Fruit fly (Drosophila melanogaster) whole organism, embryonic: Measurements from ENCODE around the gene CG33695.

Source experiments
- Abd-B ChIP-seq: fragments of 200-800 bp; sonication (Bioruptor generic); optimal IDR thresholded peaks from 2 replicates; lab custom pipeline; 2018; ENCODE audit warnings: missing biosample characterization, mild to moderate bottlenecking, missing genetic modification characterization, moderate library complexity
- Atf6 ChIP-seq: fragments of 200-800 bp; sonication (Bioruptor generic); IDR thresholded peaks from 2 replicates; pipeline ENCODE4 v1.3.6; 2022; ENCODE audit warnings: missing biosample characterization, missing genetic modification characterization
- BtbVII ChIP-seq: fragments of 200-800 bp; sonication (Bioruptor generic); optimal IDR thresholded peaks from 3 replicates; lab custom pipeline; 2017; ENCODE audit warnings: missing biosample characterization, mild to moderate bottlenecking, missing genetic modification characterization
- CG1024 ChIP-seq: fragments of 200-800 bp; sonication (Bioruptor generic); IDR thresholded peaks from 2 replicates; pipeline ENCODE4 v1.3.6; 2022; ENCODE audit warnings: missing biosample characterization, missing genetic modification characterization
- CG10321 ChIP-seq: fragments of 200-800 bp; sonication (Bioruptor generic); IDR thresholded peaks from 2 replicates; pipeline ENCODE4 v1.3.6; 2022; ENCODE audit warnings: missing biosample characterization, missing genetic modification characterization
- CG10543 ChIP-seq: fragments of 200-800 bp; sonication (Bioruptor generic); optimal IDR thresholded peaks from 3 replicates; lab custom pipeline; 2017; ENCODE audit warnings: missing biosample characterization, mild to moderate bottlenecking, missing genetic modification characterization, moderate library complexity
- CG12236 ChIP-seq: fragments of 200-800 bp; sonication (Bioruptor generic); optimal IDR thresholded peaks from 2 replicates; lab custom pipeline; 2016; ENCODE audit warnings: missing biosample characterization, missing genetic modification characterization
- CG12391 ChIP-seq: fragments of 200-800 bp; sonication (Bioruptor generic); optimal IDR thresholded peaks from 3 replicates; lab custom pipeline; 2018; ENCODE audit warnings: missing biosample characterization, mild to moderate bottlenecking, missing genetic modification characterization, moderate library complexity
- CG12744 ChIP-seq: fragments of 200-800 bp; sonication (Bioruptor generic); optimal IDR thresholded peaks from 2 replicates; lab custom pipeline; 2016; ENCODE audit warnings: missing biosample characterization, missing genetic modification characterization
- CG13296 ChIP-seq: fragments of 200-800 bp; sonication (Bioruptor generic); optimal IDR thresholded peaks from 3 replicates; lab custom pipeline; 2018; ENCODE audit warnings: missing biosample characterization, mild to moderate bottlenecking, missing genetic modification characterization
- CG1529 ChIP-seq: fragments of 200-800 bp; sonication (Bioruptor generic); optimal IDR thresholded peaks from 3 replicates; lab custom pipeline; 2018; ENCODE audit warnings: missing biosample characterization, missing genetic modification characterization
- CG15479 ChIP-seq: fragments of 200-800 bp; sonication (Bioruptor generic); optimal IDR thresholded peaks from 3 replicates; lab custom pipeline; 2019; ENCODE audit warnings: missing biosample characterization, mild to moderate bottlenecking, missing genetic modification characterization, moderate library complexity
- CG15696 ChIP-seq: fragments of 200-800 bp; sonication (Bioruptor generic); optimal IDR thresholded peaks from 2 replicates; lab custom pipeline; 2019; ENCODE audit warnings: missing biosample characterization, mild to moderate bottlenecking, missing genetic modification characterization, moderate library complexity
- CG16813 ChIP-seq: fragments of 200-800 bp; sonication (Bioruptor generic); IDR thresholded peaks from 3 replicates; pipeline ENCODE4 v1.3.6; 2022; ENCODE audit warnings: missing biosample characterization, missing genetic modification characterization; ENCODE audit not compliant: partially characterized antibody
- CG1792 ChIP-seq: fragments of 200-800 bp; sonication (Bioruptor generic); optimal IDR thresholded peaks from 2 replicates; lab custom pipeline; 2016; ENCODE audit warnings: missing biosample characterization, missing genetic modification characterization
- CG1832 ChIP-seq: fragments of 200-800 bp; sonication (Bioruptor generic); optimal IDR thresholded peaks from 2 replicates; lab custom pipeline; 2017; ENCODE audit warnings: missing biosample characterization, mild to moderate bottlenecking, missing genetic modification characterization, inconsistent platforms
- CG2889 ChIP-seq: fragments of 200-800 bp; sonication (Bioruptor generic); IDR thresholded peaks from 3 replicates; pipeline ENCODE4 v1.3.6; 2022; ENCODE audit warnings: missing biosample characterization, missing genetic modification characterization
- CG32772 ChIP-seq: fragments of 200-800 bp; sonication (Bioruptor generic); IDR thresholded peaks from 2 replicates; pipeline ENCODE4 v1.3.6; 2022; ENCODE audit warnings: missing biosample characterization, missing genetic modification characterization
- CG3995 ChIP-seq: fragments of 200-800 bp; sonication (Bioruptor generic); optimal IDR thresholded peaks from 3 replicates; lab custom pipeline; 2016; ENCODE audit warnings: missing biosample characterization, missing genetic modification characterization
- CG4282 ChIP-seq: fragments of 200-800 bp; sonication (Bioruptor generic); optimal IDR thresholded peaks from 2 replicates; lab custom pipeline; 2016; ENCODE audit warnings: missing biosample characterization, missing genetic modification characterization
- CG4328 ChIP-seq: fragments of 200-800 bp; sonication (Bioruptor generic); optimal IDR thresholded peaks from 3 replicates; lab custom pipeline; 2017; ENCODE audit warnings: missing biosample characterization, missing genetic modification reagents, missing genetic modification characterization
- CG4404 ChIP-seq: fragments of 200-800 bp; sonication (Bioruptor generic); IDR thresholded peaks from 2 replicates; pipeline ENCODE4 v1.3.6; 2022; ENCODE audit warnings: missing biosample characterization, missing genetic modification characterization
- CG5180 ChIP-seq: fragments of 200-800 bp; sonication (Bioruptor generic); optimal IDR thresholded peaks from 3 replicates; lab custom pipeline; 2017; ENCODE audit warnings: missing biosample characterization, missing genetic modification characterization, mild to moderate bottlenecking, moderate library complexity, missing genetic modification reagents
- CG6765 ChIP-seq: fragments of 200-800 bp; sonication (Bioruptor generic); optimal IDR thresholded peaks from 3 replicates; lab custom pipeline; 2017; ENCODE audit warnings: missing biosample characterization, mild to moderate bottlenecking, missing genetic modification characterization
- CG7556 ChIP-seq: fragments of 200-800 bp; sonication (Bioruptor generic); optimal IDR thresholded peaks from 2 replicates; lab custom pipeline; 2017; ENCODE audit warnings: missing biosample characterization, mild to moderate bottlenecking, missing genetic modification characterization
- Dad ChIP-seq: fragments of 200-800 bp; sonication (Bioruptor generic); optimal IDR thresholded peaks from 3 replicates; lab custom pipeline; 2016; ENCODE audit warnings: missing biosample characterization, missing genetic modification characterization
- Dek ChIP-seq: fragments of 200-800 bp; sonication (Bioruptor generic); optimal IDR thresholded peaks from 3 replicates; lab custom pipeline; 2019; ENCODE audit warnings: missing biosample characterization, mild to moderate bottlenecking, missing genetic modification characterization, moderate library complexity
- HLH3B ChIP-seq: fragments of 200-800 bp; sonication (Bioruptor generic); IDR thresholded peaks from 2 replicates; pipeline ENCODE4 v1.3.6; 2022; ENCODE audit warnings: missing biosample characterization, missing genetic modification characterization
- Mad ChIP-seq: fragments of 200-800 bp; sonication (Bioruptor generic); optimal IDR thresholded peaks from 2 replicates; lab custom pipeline; 2016; ENCODE audit warnings: missing biosample characterization, missing genetic modification characterization
- Med ChIP-seq: fragments of 200-800 bp; sonication (Bioruptor generic); peaks from one replicate; lab custom pipeline; 2016; ENCODE audit warnings: missing biosample characterization, missing genetic modification characterization, mild to moderate bottlenecking, inconsistent platforms, moderate library complexity
- Mrtf ChIP-seq: fragments of 200-800 bp; sonication (Bioruptor generic); IDR thresholded peaks from 3 replicates; pipeline ENCODE4 v1.3.6; 2022; ENCODE audit warnings: missing biosample characterization, missing genetic modification characterization
- NK7.1 ChIP-seq: fragments of 200-800 bp; sonication (Bioruptor generic); optimal IDR thresholded peaks from 3 replicates; lab custom pipeline; 2016; ENCODE audit warnings: missing biosample characterization, missing genetic modification characterization
- Ptx1 ChIP-seq: fragments of 200-800 bp; sonication (Bioruptor generic); IDR thresholded peaks from 2 replicates; pipeline ENCODE4 v1.3.6; 2022; ENCODE audit warnings: missing biosample characterization, missing genetic modification characterization
- ash1 ChIP-seq: fragments of 200-800 bp; sonication (Bioruptor generic); optimal IDR thresholded peaks from 2 replicates; lab custom pipeline; 2018; ENCODE audit warnings: missing biosample characterization, mild to moderate bottlenecking, missing genetic modification characterization
- dysf ChIP-seq: fragments of 200-800 bp; sonication (Bioruptor generic); IDR thresholded peaks from 3 replicates; pipeline ENCODE4 v1.3.6; 2022; ENCODE audit warnings: missing biosample characterization, missing genetic modification characterization
- emc ChIP-seq: fragments of 200-800 bp; sonication (Bioruptor generic); optimal IDR thresholded peaks from 2 replicates; lab custom pipeline; 2016; ENCODE audit warnings: missing biosample characterization, missing genetic modification characterization
- ems ChIP-seq: fragments of 200-800 bp; sonication (Bioruptor generic); optimal IDR thresholded peaks from 3 replicates; lab custom pipeline; 2016; ENCODE audit warnings: missing biosample characterization, missing genetic modification characterization
- eyg ChIP-seq: fragments of 200-800 bp; sonication (Bioruptor generic); optimal IDR thresholded peaks from 3 replicates; lab custom pipeline; 2016; ENCODE audit warnings: missing biosample characterization, missing genetic modification characterization
- gem ChIP-seq: fragments of 200-800 bp; sonication (Bioruptor generic); optimal IDR thresholded peaks from 2 replicates; lab custom pipeline; 2019; ENCODE audit warnings: missing biosample characterization, mild to moderate bottlenecking, missing genetic modification characterization, moderate library complexity
- grau ChIP-seq: fragments of 200-800 bp; optimal IDR thresholded peaks from 3 replicates; lab custom pipeline; 2019; ENCODE audit warnings: missing biosample characterization, mild to moderate bottlenecking, missing genetic modification characterization, moderate library complexity
- grn ChIP-seq: fragments of 200-800 bp; sonication (Bioruptor generic); optimal IDR thresholded peaks from 3 replicates; lab custom pipeline; 2017; ENCODE audit warnings: missing biosample characterization, missing genetic modification characterization
- hth ChIP-seq: fragments of >200 bp; optimal IDR thresholded peaks from 2 replicates; lab custom pipeline; 2017; ENCODE audit warnings: inconsistent platforms
- kni ChIP-seq: fragments of 200-800 bp; sonication (Bioruptor generic); optimal IDR thresholded peaks from 3 replicates; lab custom pipeline; 2017; ENCODE audit warnings: mild to moderate bottlenecking, missing biosample characterization, missing genetic modification reagents, missing genetic modification characterization
- lilli ChIP-seq: fragments of 200-800 bp; sonication (Bioruptor generic); optimal IDR thresholded peaks from 3 replicates; lab custom pipeline; 2016; ENCODE audit warnings: missing biosample characterization, missing genetic modification characterization
- nau ChIP-seq: fragments of 200-800 bp; sonication (Bioruptor generic); optimal IDR thresholded peaks from 3 replicates; lab custom pipeline; 2017; ENCODE audit warnings: missing biosample characterization, mild to moderate bottlenecking, missing genetic modification characterization, missing genetic modification reagents
- pfk ChIP-seq: fragments of 200-800 bp; sonication (Bioruptor generic); optimal IDR thresholded peaks from 2 replicates; lab custom pipeline; 2018; ENCODE audit warnings: missing biosample characterization, mild to moderate bottlenecking, missing genetic modification characterization, moderate library complexity
- ro ChIP-seq: fragments of 200-800 bp; sonication (Bioruptor generic); IDR thresholded peaks from 2 replicates; pipeline ENCODE4 v1.3.6; 2022; ENCODE audit warnings: missing biosample characterization, missing genetic modification characterization
- schlank ChIP-seq: fragments of 200-800 bp; sonication (Bioruptor generic); optimal IDR thresholded peaks from 2 replicates; lab custom pipeline; 2018; ENCODE audit warnings: missing biosample characterization, mild to moderate bottlenecking, missing genetic modification characterization
- sqz ChIP-seq: fragments of 200-800 bp; sonication (Bioruptor generic); optimal IDR thresholded peaks from 3 replicates; lab custom pipeline; 2018; ENCODE audit warnings: missing biosample characterization, mild to moderate bottlenecking, missing genetic modification characterization
- ttk ChIP-seq: fragments of 200-800 bp; sonication (Bioruptor generic); IDR thresholded peaks from 2 replicates; pipeline ENCODE4 v2.1.2; 2022; ENCODE audit warnings: missing biosample characterization, missing genetic modification characterization

Gene CG33695

DNA sequence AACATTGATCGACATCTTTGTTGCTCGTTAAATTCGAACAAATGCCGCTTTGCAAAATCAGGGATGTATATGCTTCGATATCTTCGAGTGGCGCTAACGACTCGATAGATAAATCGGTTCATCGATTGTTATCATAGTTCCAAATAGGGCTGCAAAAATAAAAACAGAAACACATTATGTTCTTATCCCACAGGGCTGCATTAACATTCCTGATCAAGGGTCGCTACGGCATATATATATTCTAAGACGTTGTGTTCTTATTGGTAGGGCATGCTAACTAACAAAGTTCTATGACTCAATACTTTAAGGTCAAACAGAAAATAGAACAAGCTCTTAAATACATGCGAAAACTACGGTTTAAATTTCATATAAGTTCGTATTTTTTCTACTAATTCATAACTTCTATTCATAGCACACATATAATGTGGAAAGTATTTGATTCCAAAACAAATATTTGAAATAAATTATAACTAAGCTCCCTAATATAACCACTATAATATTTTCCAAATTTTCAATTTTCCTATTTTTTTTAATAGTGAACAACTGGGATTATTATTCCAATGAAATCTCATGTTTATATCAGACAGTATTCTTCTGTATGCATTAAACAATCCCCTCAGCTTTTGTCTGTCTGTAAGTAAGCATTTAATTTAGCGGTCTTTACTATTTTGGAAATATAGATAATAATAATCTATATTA, 8.7 kb upstream of the CG33695 start, which contains the start of gene cmet (continued):
- TF ChIP-seq Atf6 (peak; percentile 9; the same call in 1 of the 2 replicates), CG13296 (GFP tag; lab: Kevin White, UChicago) (no peak), CG12744 (GFP tag; lab: Kevin White, UChicago) (peak; percentile 6), CG4404 (GFP tag; lab: Robert Waterston, UW) (no peak), kni (GFP tag; lab: Kevin White, UChicago) (no peak), BtbVII (GFP tag; lab: Kevin White, UChicago) (no peak), CG1024 (GFP tag; lab: Robert Waterston, UW) (peak; percentile 56; the same call in 1 of the 2 replicates), CG12391 (tag; lab: Kevin White, UChicago) (peak; percentile 70), Dad (peak; percentile 70), CG2889 (GFP tag; lab: Robert Waterston, UW) (no peak), nau (GFP tag; lab: Kevin White, UChicago) (no peak), ro (GFP tag; lab: Robert Waterston, UW) (no peak), grau (tag; lab: Kevin White, UChicago) (peak; percentile 58), CG1832 (GFP tag; lab: Kevin White, UChicago) (no peak), CG1529 (GFP tag; lab: Kevin White, UChicago) (no peak), gem (tag; lab: Kevin White, UChicago) (peak; percentile 66), schlank (tag; lab: Kevin White, UChicago) (no peak), CG6765 (GFP tag; lab: Kevin White, UChicago) (no peak), dysf (GFP tag; lab: Robert Waterston, UW) (peak; percentile 60; the same call in 2 of the 3 replicates), eyg (GFP tag; lab: Kevin White, UChicago) (peak; percentile 44), NK7.1 (GFP tag; lab: Kevin White, UChicago) (no peak), CG4282 (GFP tag; lab: Kevin White, UChicago) (peak; percentile 28), ash1 (GFP tag; lab: Kevin White, UChicago) (no peak), grn (GFP tag; lab: Kevin White, UChicago) (peak; percentile 42), CG10321 (GFP tag; lab: Robert Waterston, UW) (no peak), HLH3B (GFP tag; lab: Robert Waterston, UW) (no peak), CG7556 (GFP tag; lab: Kevin White, UChicago) (no peak), Abd-B (GFP tag; lab: Kevin White, UChicago) (peak; percentile 55), Med (GFP tag; lab: Kevin White, UChicago) (peak; percentile 93), CG1792 (GFP tag; lab: Kevin White, UChicago) (no peak), emc (GFP tag; lab: Kevin White, UChicago) (peak; percentile 18), CG16813 (GFP tag; lab: Robert Waterston, UW) (peak; percentile 92), pfk (peak; percentile 67), CG12236 (GFP tag; lab: Kevin White, UChicago) (peak; percentile 35), ems (peak; percentile 49), CG5180 (GFP tag; lab: Kevin White, UChicago) (no peak), ttk (GFP tag; lab: Robert Waterston, UW) (peak; percentile 22; the same call in 1 of the 2 replicates), CG15696 (tag; lab: Kevin White, UChicago) (peak; percentile 39), Ptx1 (GFP tag; lab: Robert Waterston, UW) (peak; percentile 25), lilli (peak; percentile 79), hth (lab: Kevin White, UChicago) (no peak), CG15479 (GFP tag; lab: Kevin White, UChicago) (no peak), CG4328 (peak; percentile 28), Mrtf (peak; percentile 46; the same call in 2 of the 3 replicates), CG32772 (GFP tag; lab: Robert Waterston, UW) (0 out of 2 replicates have a peak, but pooled peaks have one; percentile 20), CG3995 (GFP tag; lab: Kevin White, UChicago) (peak; percentile 13), Dek (tag; lab: Kevin White, UChicago) (peak; percentile 18), Mad (peak; percentile 27), CG10543 (GFP tag; lab: Kevin White, UChicago) (no peak), sqz (no peak)
